Worm (Caenorhabditis elegans) whole organism, late embryonic: ENCODE measurements around the gene puf-8.

Experiments
- ceh-14 ChIP-seq: sonication (generic microtip); optimal IDR thresholded peaks from 2 replicates; lab custom pipeline; 2016; ENCODE audit warnings: missing genotype, missing genetic modification characterization, missing compliant biosample characterization
- ceh-34 ChIP-seq: sonication (generic microtip); optimal IDR thresholded peaks from 2 replicates; lab custom pipeline; 2016; ENCODE audit warnings: mild to moderate bottlenecking, missing genetic modification characterization, missing compliant biosample characterization
- ceh-48 ChIP-seq: sonication (generic microtip); optimal IDR thresholded peaks from 2 replicates; lab custom pipeline; 2016; ENCODE audit warnings: missing genetic modification characterization, inconsistent platforms, missing compliant biosample characterization
- elt-2 ChIP-seq: sonication (generic microtip); optimal IDR thresholded peaks from 2 replicates; lab custom pipeline; 2016; ENCODE audit warnings: missing genetic modification reagents, missing genetic modification characterization, missing compliant biosample characterization
- gmeb-2 ChIP-seq: sonication (generic microtip); optimal IDR thresholded peaks from 2 replicates; lab custom pipeline; 2016; ENCODE audit warnings: missing genetic modification characterization, inconsistent platforms, missing compliant biosample characterization
- odd-2 ChIP-seq: sonication (generic microtip); optimal IDR thresholded peaks from 2 replicates; lab custom pipeline; 2017; ENCODE audit warnings: antibody characterized with exemption, mild to moderate bottlenecking, missing genetic modification characterization, missing compliant biosample characterization
- unc-3 ChIP-seq, 2 experiments: fragments of 200-800 bp in 1 of 2; sonication (Bioruptor generic) in 1 of 2; sonication (generic microtip) in 1 of 2; conservative IDR thresholded peaks in 1 of 2; optimal IDR thresholded peaks in 1 of 2; 2 replicates each; pipeline versions ENCODE4 v1.3.6 to Lab custom; 2016 to 2022; ENCODE audit warnings: missing compliant biosample characterization in 2 of 2, missing genetic modification characterization in 2 of 2, missing genetic modification reagents in 1 of 2

The puf-8 gene

DNA sequence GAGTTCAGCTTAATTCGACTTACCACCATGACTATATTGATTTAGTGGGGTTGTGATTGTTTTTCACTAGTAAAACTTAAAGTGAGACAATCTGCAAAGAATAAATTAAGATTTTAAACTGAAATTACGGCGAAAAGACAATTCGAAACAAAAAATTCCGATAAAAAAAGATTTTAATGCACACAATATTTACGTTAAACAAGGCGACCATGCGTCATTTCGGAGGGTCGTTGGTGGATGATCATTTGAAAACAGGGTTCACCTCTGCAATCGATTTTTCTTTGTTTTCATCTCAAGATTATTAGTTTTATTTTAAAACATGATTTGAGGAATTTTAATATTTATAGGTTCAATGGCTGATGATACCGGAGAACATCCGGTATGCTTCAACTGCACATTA lies 45.0 kb downstream of the puf-8 start, which contains the start of gene lsm-4:
Gene lsm-4, minus strand, starts transcription at position 91 of the 400 bp plus-strand sequence.
- TF ChIP-seq ceh-48 (tag; lab: Kevin White, UChicago) (peak; percentile 30), ceh-14 (no peak)

DNA sequence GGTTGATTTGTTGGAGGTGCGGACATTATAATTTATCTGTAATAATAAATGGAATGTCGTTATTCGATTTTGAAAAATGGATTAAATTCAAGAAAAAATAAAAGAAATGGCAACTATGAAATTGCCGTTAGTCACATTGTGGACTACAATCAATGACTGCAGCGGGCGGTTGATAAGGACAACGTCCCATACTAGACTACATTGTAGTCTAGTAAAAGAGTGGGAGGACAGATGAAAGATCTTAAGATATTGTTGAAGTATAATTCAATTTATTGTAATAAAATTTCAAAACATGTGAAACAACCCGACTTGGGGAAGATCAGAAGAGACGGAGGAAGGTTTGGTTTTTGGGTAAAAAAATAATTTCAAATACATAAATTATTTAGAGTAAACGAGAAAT lies 46.1 kb downstream of the puf-8 start, which contains the start of the genes prx-13 and ada-2:
Gene prx-13, minus strand, starts transcription at position 38 of the 400 bp plus-strand sequence.
Gene ada-2, plus strand, starts transcription at position 282 of the 400 bp plus-strand sequence.
- TF ChIP-seq ceh-34 (tag; lab: Kevin White, UChicago) (no peak), odd-2 (tag; lab: Kevin White, UChicago) (no peak), unc-3 (GFP tag; conservative IDR thresholded peaks at IDR 0.05; lab: Robert Waterston, UW) (no peak), unc-3 (tag; optimal IDR thresholded peaks at IDR 0.05; lab: Kevin White, UChicago) (no peak), gmeb-2 (tag; lab: Kevin White, UChicago) (no peak), elt-2 (tag; lab: Kevin White, UChicago) (peak; percentile 73)
